Worm (Caenorhabditis elegans): ENCODE measurements around the gene nlp-51.

DNA sequence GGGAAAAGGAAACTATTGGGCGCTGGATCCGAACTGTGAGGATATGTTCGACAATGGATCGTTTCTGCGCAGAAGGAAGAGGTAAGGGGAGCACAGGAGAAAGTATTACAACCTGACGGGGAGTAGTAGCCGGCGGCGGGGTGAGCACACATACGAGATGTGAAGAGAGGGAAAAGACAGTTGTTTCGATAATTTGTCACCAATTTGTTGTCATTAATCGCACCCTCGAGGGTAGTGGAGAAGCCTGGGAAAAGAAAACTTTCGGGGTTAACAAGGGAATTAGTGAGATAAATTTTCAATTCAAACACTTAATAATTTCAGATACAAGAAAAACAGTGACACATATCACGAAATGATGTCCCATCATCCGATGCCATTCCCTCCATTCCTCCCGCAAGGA is 36.5 kb downstream of the nlp-51 start:
- TF ChIP-seq lin-35 (GFP tag; optimal IDR thresholded peaks at IDR 0.05) (no peak), nhr-76 (tag; optimal IDR thresholded peaks at IDR 0.05) (no peak), ztf-4 (tag; optimal IDR thresholded peaks at IDR 0.05) (no peak), nhr-90 (tag; optimal IDR thresholded peaks at IDR 0.05; ENCODE audit: poor library complexity) (no peak), snpc-4 (tag; optimal IDR thresholded peaks at IDR 0.05) (no peak), lin-13 (GFP tag; optimal IDR thresholded peaks at IDR 0.05) (no peak), lsy-2 (tag; optimal IDR thresholded peaks at IDR 0.05) (no peak), fkh-10 (GFP tag; optimal IDR thresholded peaks at IDR 0.05) (no peak)
